Worm (Caenorhabditis elegans) whole organism, L1 larva: ENCODE measurements around the gene taf-8.

Source experiments
- F16B12.6 ChIP-seq: fragments of 150-350 bp; optimal IDR thresholded peaks from 2 replicates; lab custom pipeline; 2014; ENCODE audit warnings: missing biosample characterization, missing genetic modification characterization
- Y116A8C.19 ChIP-seq: sonication (generic microtip); optimal IDR thresholded peaks from 2 replicates; lab custom pipeline; 2016; ENCODE audit warnings: missing compliant biosample characterization, missing genetic modification characterization, borderline replicate concordance
- aha-1 ChIP-seq: fragments of 150-350 bp; optimal IDR thresholded peaks from 2 replicates; lab custom pipeline; 2014; ENCODE audit warnings: missing biosample characterization, missing genetic modification characterization
- aly-2 ChIP-seq: fragments of 150-350 bp; optimal IDR thresholded peaks from 2 replicates; lab custom pipeline; 2014; ENCODE audit warnings: missing biosample characterization, missing genetic modification characterization
- ama-1 ChIP-seq: fragments of 150-350 bp; optimal IDR thresholded peaks from 2 replicates; lab custom pipeline; 2014
- ceh-63 ChIP-seq: fragments of 200-800 bp; sonication (Bioruptor generic); optimal IDR thresholded peaks from 2 replicates; lab custom pipeline; 2018; ENCODE audit warnings: mild to moderate bottlenecking, missing genetic modification characterization, missing compliant biosample characterization
- ceh-8 ChIP-seq: fragments of 200-800 bp; sonication (Bioruptor generic); optimal IDR thresholded peaks from 2 replicates; lab custom pipeline; 2018; ENCODE audit warnings: mild to moderate bottlenecking, missing genetic modification characterization, moderate library complexity, missing compliant biosample characterization
- ceh-82 ChIP-seq, 3 experiments: fragments of 150-350 bp in 1 of 3; sonication (generic microtip) in 2 of 3; optimal IDR thresholded peaks; 2 replicates each; lab custom pipeline; 2014 to 2017; ENCODE audit warnings: missing biosample characterization in 3 of 3, missing genetic modification characterization in 3 of 3
- ceh-90 ChIP-seq: sonication (generic microtip); optimal IDR thresholded peaks from 2 replicates; lab custom pipeline; 2016; ENCODE audit warnings: missing genetic modification characterization, missing compliant biosample characterization
- ces-1 ChIP-seq: fragments of 150-350 bp; optimal IDR thresholded peaks from 2 replicates; lab custom pipeline; 2014; ENCODE audit warnings: missing biosample characterization, missing genetic modification reagents, missing genetic modification characterization
- dpl-1 ChIP-seq, 3 experiments: fragments of 150-350 bp in 2 of 3; sonication (generic microtip) in 1 of 3; optimal IDR thresholded peaks; 2 replicates each; lab custom pipeline; 2014 to 2017; ENCODE audit warnings: missing biosample characterization in 3 of 3, missing genetic modification characterization in 3 of 3, missing genetic modification reagents in 3 of 3
- dsc-1 ChIP-seq: sonication (generic microtip); optimal IDR thresholded peaks from 2 replicates; lab custom pipeline; 2016; ENCODE audit warnings: mild to moderate bottlenecking, missing genetic modification characterization, missing compliant biosample characterization
- egl-27 ChIP-seq, 2 experiments: fragments of 150-350 bp in 1 of 2; sonication (generic microtip); optimal IDR thresholded peaks; 3 replicates each; lab custom pipeline; 2017 to 2018; ENCODE audit warnings: missing biosample characterization in 2 of 2, missing genetic modification characterization in 2 of 2, missing genetic modification reagents in 2 of 2
- elt-2 ChIP-seq: sonication (generic microtip); optimal IDR thresholded peaks from 2 replicates; lab custom pipeline; 2016; ENCODE audit warnings: missing genetic modification characterization, mild to moderate bottlenecking, inconsistent platforms, missing compliant biosample characterization, missing genetic modification reagents
- elt-3 ChIP-seq, 6 experiments: fragments of 150-350 bp in 1 of 6; sonication (generic microtip); optimal IDR thresholded peaks; 2 replicates each; lab custom pipeline; 2017 to 2018; ENCODE audit warnings: missing biosample characterization in 6 of 6, missing genetic modification characterization in 6 of 6, inconsistent platforms in 1 of 6
- ets-5 ChIP-seq: fragments of 200-800 bp; sonication (Bioruptor generic); IDR thresholded peaks from 2 replicates; pipeline ENCODE4 v1.3.6; 2022; ENCODE audit warnings: missing genetic modification characterization, missing compliant biosample characterization
- fkh-4 ChIP-seq: sonication (generic microtip); optimal IDR thresholded peaks from 2 replicates; lab custom pipeline; 2016; ENCODE audit warnings: missing compliant biosample characterization, missing genetic modification characterization, borderline replicate concordance
- fkh-8 ChIP-seq: sonication (generic microtip); optimal IDR thresholded peaks from 2 replicates; lab custom pipeline; 2016; ENCODE audit warnings: mild to moderate bottlenecking, missing genetic modification characterization, missing compliant biosample characterization
- grh-1 ChIP-seq: fragments of 200-800 bp; sonication (Bioruptor generic); IDR thresholded peaks from 2 replicates; pipeline ENCODE4 v1.3.6; 2022; ENCODE audit warnings: missing genetic modification reagents, missing genetic modification characterization, missing compliant biosample characterization
- hlh-17 ChIP-seq: fragments of 200-800 bp; sonication (Bioruptor generic); optimal IDR thresholded peaks from 2 replicates; lab custom pipeline; 2018; ENCODE audit warnings: missing genetic modification characterization, mild to moderate bottlenecking, missing compliant biosample characterization, moderate library complexity, borderline replicate concordance
- hpl-2 ChIP-seq: fragments of 150-350 bp; optimal IDR thresholded peaks from 2 replicates; lab custom pipeline; 2014; ENCODE audit warnings: missing biosample characterization, missing genetic modification reagents, missing genetic modification characterization
- isw-1 ChIP-seq: fragments of 200-800 bp; sonication (Bioruptor generic); IDR thresholded peaks from 2 replicates; pipeline ENCODE4 v1.3.6; 2022; ENCODE audit warnings: missing genetic modification characterization, missing compliant biosample characterization
- jun-1 ChIP-seq: fragments of 150-350 bp; optimal IDR thresholded peaks from 2 replicates; lab custom pipeline; 2014; ENCODE audit warnings: missing biosample characterization, missing genetic modification reagents, missing genetic modification characterization
- lin-14 ChIP-seq: fragments of 200-800 bp; sonication (Bioruptor generic); optimal IDR thresholded peaks from 2 replicates; lab custom pipeline; 2018; ENCODE audit warnings: mild to moderate bottlenecking, missing genetic modification characterization, moderate library complexity, missing compliant biosample characterization
- lin-35 ChIP-seq, 2 experiments: fragments of 150-350 bp; optimal IDR thresholded peaks; 2 replicates each; lab custom pipeline; 2014; ENCODE audit warnings: missing biosample characterization in 2 of 2, missing genetic modification characterization in 2 of 2, missing genetic modification reagents in 2 of 2
- lin-39 ChIP-seq: fragments of 150-350 bp; optimal IDR thresholded peaks from 2 replicates; lab custom pipeline; 2014; ENCODE audit warnings: missing biosample characterization, missing genetic modification reagents, missing genetic modification characterization
- lir-3 ChIP-seq: sonication (generic microtip); optimal IDR thresholded peaks from 2 replicates; lab custom pipeline; 2016; ENCODE audit warnings: mild to moderate bottlenecking, missing genetic modification characterization, moderate library complexity, missing compliant biosample characterization; ENCODE audit not compliant: poor library complexity
- lsy-2 ChIP-seq, 2 experiments: fragments of 150-350 bp; optimal IDR thresholded peaks; 2 replicates each; lab custom pipeline; 2014; ENCODE audit warnings: missing biosample characterization in 2 of 2, missing genetic modification characterization in 2 of 2
- mab-9 ChIP-seq: fragments of 200-800 bp; sonication (Bioruptor generic); IDR thresholded peaks from 2 replicates; pipeline ENCODE4 v1.3.6; 2022; ENCODE audit warnings: missing genetic modification reagents, missing genetic modification characterization, missing compliant biosample characterization
- mef-2 ChIP-seq: fragments of 150-350 bp; optimal IDR thresholded peaks from 2 replicates; lab custom pipeline; 2014; ENCODE audit warnings: missing biosample characterization, missing genetic modification characterization
- mep-1 ChIP-seq: fragments of 150-350 bp; optimal IDR thresholded peaks from 2 replicates; lab custom pipeline; 2014; ENCODE audit warnings: missing biosample characterization, missing genetic modification characterization
- nhr-11 ChIP-seq: fragments of 150-350 bp; optimal IDR thresholded peaks from 2 replicates; lab custom pipeline; 2014; ENCODE audit warnings: missing biosample characterization, missing genetic modification characterization
- nhr-19 ChIP-seq: fragments of 200-800 bp; sonication (Bioruptor generic); conservative IDR thresholded peaks from 2 replicates; pipeline ENCODE4 v1.3.6; 2022; ENCODE audit warnings: missing genetic modification characterization, missing compliant biosample characterization
- nhr-28 ChIP-seq: fragments of 150-350 bp; optimal IDR thresholded peaks from 2 replicates; lab custom pipeline; 2014; ENCODE audit warnings: missing biosample characterization, missing genetic modification characterization
- nhr-47 ChIP-seq: sonication (generic microtip); optimal IDR thresholded peaks from 2 replicates; lab custom pipeline; 2016; ENCODE audit warnings: mild to moderate bottlenecking, missing genetic modification characterization, moderate library complexity, missing compliant biosample characterization
- nhr-77 ChIP-seq: fragments of 150-350 bp; optimal IDR thresholded peaks from 2 replicates; lab custom pipeline; 2014; ENCODE audit warnings: missing biosample characterization, missing genetic modification characterization
- nhr-85 ChIP-seq: sonication (generic microtip); peaks from one replicate; lab custom pipeline; 2016; ENCODE audit warnings: missing genetic modification characterization, inconsistent platforms, missing compliant biosample characterization
- nhr-90 ChIP-seq: sonication (generic microtip); optimal IDR thresholded peaks from 2 replicates; lab custom pipeline; 2016; ENCODE audit warnings: mild to moderate bottlenecking, missing genetic modification characterization, missing compliant biosample characterization; ENCODE audit not compliant: poor library complexity
- pag-3 ChIP-seq: sonication (generic microtip); optimal IDR thresholded peaks from 2 replicates; lab custom pipeline; 2017; ENCODE audit warnings: missing genetic modification characterization, mild to moderate bottlenecking, missing compliant biosample characterization, antibody characterized with exemption, borderline replicate concordance; ENCODE audit not compliant: insufficient read depth
- pax-3 ChIP-seq: fragments of 200-800 bp; sonication (Bioruptor generic); optimal IDR thresholded peaks from 2 replicates; lab custom pipeline; 2018; ENCODE audit warnings: mild to moderate bottlenecking, missing genetic modification characterization, moderate library complexity, missing compliant biosample characterization
- pqm-1 ChIP-seq: sonication (generic microtip); optimal IDR thresholded peaks from 3 replicates; lab custom pipeline; 2017; ENCODE audit warnings: missing biosample characterization, missing genetic modification characterization
- rnt-1 ChIP-seq: sonication (generic microtip); optimal IDR thresholded peaks from 2 replicates; lab custom pipeline; 2016; ENCODE audit warnings: mild to moderate bottlenecking, missing genetic modification characterization, moderate library complexity, missing compliant biosample characterization
- snpc-4 ChIP-seq: fragments of 150-350 bp; optimal IDR thresholded peaks from 2 replicates; lab custom pipeline; 2014; ENCODE audit warnings: missing biosample characterization, missing genetic modification characterization
- snu-23 ChIP-seq: sonication (generic microtip); optimal IDR thresholded peaks from 2 replicates; lab custom pipeline; 2016; ENCODE audit warnings: missing genetic modification characterization, missing compliant biosample characterization
- sox-4 ChIP-seq: sonication (generic microtip); optimal IDR thresholded peaks from 2 replicates; lab custom pipeline; 2016; ENCODE audit warnings: missing genetic modification characterization, missing compliant biosample characterization
- sptf-1 ChIP-seq: fragments of 150-350 bp; optimal IDR thresholded peaks from 2 replicates; lab custom pipeline; 2014; ENCODE audit warnings: missing biosample characterization, missing genetic modification characterization
- sup-37 ChIP-seq: fragments of 200-800 bp; sonication (Bioruptor generic); optimal IDR thresholded peaks from 2 replicates; lab custom pipeline; 2018; ENCODE audit warnings: mild to moderate bottlenecking, missing genetic modification characterization, missing compliant biosample characterization
- swsn-7 ChIP-seq: sonication (generic microtip); optimal IDR thresholded peaks from 2 replicates; lab custom pipeline; 2016; ENCODE audit warnings: missing genetic modification characterization, missing compliant biosample characterization
- tlp-1 ChIP-seq: fragments of 150-350 bp; optimal IDR thresholded peaks from 2 replicates; lab custom pipeline; 2014; ENCODE audit warnings: missing biosample characterization, missing genetic modification characterization
- unc-130 ChIP-seq: fragments of 150-350 bp; optimal IDR thresholded peaks from 2 replicates; lab custom pipeline; 2017; ENCODE audit warnings: missing biosample characterization, missing genetic modification characterization, inconsistent platforms
- vab-15 ChIP-seq: sonication (generic microtip); optimal IDR thresholded peaks from 2 replicates; lab custom pipeline; 2017; ENCODE audit warnings: missing genotype, mild to moderate bottlenecking, missing genetic modification characterization, missing compliant biosample characterization
- xbp-1 ChIP-seq: sonication (generic microtip); optimal IDR thresholded peaks from 2 replicates; lab custom pipeline; 2016; ENCODE audit warnings: missing genetic modification characterization, missing compliant biosample characterization
- zag-1 ChIP-seq: fragments of 150-350 bp; optimal IDR thresholded peaks from 2 replicates; lab custom pipeline; 2014; ENCODE audit warnings: missing biosample characterization, missing genetic modification characterization

taf-8 gene

DNA sequence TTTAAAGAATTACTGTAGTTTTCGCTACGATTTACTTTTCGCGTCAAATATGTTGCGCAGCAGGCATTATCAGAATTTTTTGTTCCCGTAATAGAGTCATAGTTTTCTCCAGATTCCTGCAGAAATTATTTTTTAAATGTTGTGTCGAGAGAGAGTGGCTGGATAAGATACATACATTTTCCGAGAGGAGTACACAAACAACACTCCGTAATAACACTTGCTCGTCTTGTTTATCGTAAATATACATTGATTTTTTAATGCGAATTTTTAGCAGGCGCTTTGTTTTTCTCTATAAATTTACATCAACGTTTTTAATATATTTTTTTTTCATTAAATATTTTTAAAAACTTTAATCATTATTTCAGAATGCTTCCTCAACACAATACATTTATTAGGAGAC, at the start of gene taf-8:
Gene taf-8 (plus strand): TSS at position 360 of the 400 bp plus-strand sequence.
- TF ChIP-seq mab-9 (GFP tag; lab: Robert Waterston, UW) (no peak), nhr-19 (GFP tag; lab: Robert Waterston, UW) (peak; percentile 74), ama-1 (no peak), lsy-2 (tag; optimal IDR thresholded peaks at IDR 0.05; lab: Kevin White, UChicago) (peak; percentile 82 to 83), pqm-1 (tag; lab: Kevin White, UChicago) (no peak), aha-1 (no peak), elt-3 (tag; optimal IDR thresholded peaks at IDR 0.05; lab: Kevin White, UChicago) (peak in 1 of 6 experiments; percentile 6), lin-39 (tag; lab: Kevin White, UChicago) (peak; percentile 57), nhr-85 (tag; lab: Kevin White, UChicago) (peak; percentile 84), snpc-4 (tag; lab: Kevin White, UChicago) (peak; percentile 33), lin-35 (GFP tag; optimal IDR thresholded peaks at IDR 0.05; lab: Kevin White, UChicago) (peak; percentile 72 to 73), nhr-90 (tag; lab: Kevin White, UChicago) (peak; percentile 50), lir-3 (tag; lab: Kevin White, UChicago) (peak; percentile 54), ceh-63 (GFP tag; lab: Kevin White, UChicago) (no peak), fkh-8 (peak; percentile 54), lin-14 (GFP tag; lab: Kevin White, UChicago) (peak; percentile 71), sptf-1 (no peak), ces-1 (no peak), isw-1 (peak; percentile 33), F16B12.6 (tag; lab: Kevin White, UChicago) (peak; percentile 31), pag-3 (tag; lab: Kevin White, UChicago) (no peak), dpl-1 (GFP tag; optimal IDR thresholded peaks at IDR 0.05; lab: Kevin White, UChicago) (peak; percentile 41 to 70 (median 69)), rnt-1 (tag; lab: Kevin White, UChicago) (peak; percentile 62), Y116A8C.19 (tag; lab: Kevin White, UChicago) (no peak), sox-4 (tag; lab: Kevin White, UChicago) (no peak), snu-23 (GFP tag; lab: Kevin White, UChicago) (peak; percentile 78), nhr-47 (tag; lab: Kevin White, UChicago) (peak; percentile 79), xbp-1 (tag; lab: Kevin White, UChicago) (peak; percentile 66), tlp-1 (no peak), elt-2 (no peak), egl-27 (tag; optimal IDR thresholded peaks at IDR 0.05; lab: Kevin White, UChicago) (no peak), ceh-8 (GFP tag; lab: Kevin White, UChicago) (no peak), vab-15 (tag; lab: Kevin White, UChicago) (no peak), jun-1 (no peak), ets-5 (GFP tag; lab: Robert Waterston, UW) (no peak), mef-2 (no peak), dsc-1 (tag; lab: Kevin White, UChicago) (peak; percentile 52), mep-1 (tag; lab: Kevin White, UChicago) (no peak), nhr-11 (tag; lab: Kevin White, UChicago) (peak; percentile 60), aly-2 (tag; lab: Kevin White, UChicago) (peak; percentile 31), nhr-77 (tag; lab: Kevin White, UChicago) (peak; percentile 22), hpl-2 (no peak), fkh-4 (no peak), nhr-28 (tag; lab: Kevin White, UChicago) (no peak), sup-37 (GFP tag; lab: Kevin White, UChicago) (no peak), ceh-82 (tag; optimal IDR thresholded peaks at IDR 0.05; lab: Kevin White, UChicago) (peak; percentile 9 to 69 (median 62)), zag-1 (tag; lab: Kevin White, UChicago) (no peak), swsn-7 (tag; lab: Kevin White, UChicago) (peak; percentile 71), grh-1 (no peak), pax-3 (tag; lab: Kevin White, UChicago) (no peak), ceh-90 (tag; lab: Kevin White, UChicago) (peak; percentile 16), hlh-17 (GFP tag; lab: Kevin White, UChicago) (no peak), unc-130 (peak; percentile 23)
